Fruit fly (Drosophila melanogaster) whole organism, pupa: ENCODE data around the gene Npc2g.

Experiments used
- CG10348 ChIP-seq: fragments of 200-800 bp; sonication (Bioruptor generic); IDR thresholded peaks from 2 replicates; pipeline ENCODE4 v1.3.6; 2022; ENCODE audit warnings: missing biosample characterization, missing genetic modification characterization
- CG12605 ChIP-seq: fragments of 200-800 bp; sonication (Bioruptor generic); IDR thresholded peaks from 2 replicates; pipeline ENCODE4 v1.3.6; 2022; ENCODE audit warnings: missing biosample characterization, missing genetic modification characterization
- CG13204 ChIP-seq: fragments of 200-800 bp; sonication (Bioruptor generic); optimal IDR thresholded peaks from 2 replicates; lab custom pipeline; 2018; ENCODE audit warnings: missing biosample characterization, mild to moderate bottlenecking, missing genetic modification characterization, moderate library complexity
- CG14655 ChIP-seq: fragments of 200-800 bp; sonication (Bioruptor generic); optimal IDR thresholded peaks from 3 replicates; lab custom pipeline; 2017; ENCODE audit warnings: mild to moderate bottlenecking, missing biosample characterization, missing genetic modification reagents, missing genetic modification characterization
- CG15710 ChIP-seq: fragments of 200-800 bp; sonication (Bioruptor generic); optimal IDR thresholded peaks from 2 replicates; lab custom pipeline; 2018; ENCODE audit warnings: missing biosample characterization, mild to moderate bottlenecking, missing genetic modification characterization, moderate library complexity
- CG17806 ChIP-seq: fragments of 200-800 bp; sonication (Bioruptor generic); optimal IDR thresholded peaks from 2 replicates; lab custom pipeline; 2018; ENCODE audit warnings: missing biosample characterization, mild to moderate bottlenecking, missing genetic modification characterization, moderate library complexity
- CG32121 ChIP-seq: fragments of 200-800 bp; sonication (Bioruptor generic); IDR thresholded peaks from 2 replicates; pipeline ENCODE4 v1.3.6; 2022; ENCODE audit warnings: missing biosample characterization, missing genetic modification characterization
- CG34367 ChIP-seq: fragments of 200-800 bp; sonication (Bioruptor generic); optimal IDR thresholded peaks from 2 replicates; lab custom pipeline; 2018; ENCODE audit warnings: missing biosample characterization, mild to moderate bottlenecking, missing genetic modification characterization
- CG4496 ChIP-seq: fragments of 200-800 bp; sonication (Bioruptor generic); IDR thresholded peaks from 3 replicates; pipeline ENCODE4 v1.3.6; 2022; ENCODE audit warnings: missing biosample characterization, missing genetic modification characterization
- CG8159 ChIP-seq: fragments of 200-800 bp; sonication (Bioruptor generic); optimal IDR thresholded peaks from 3 replicates; lab custom pipeline; 2018; ENCODE audit warnings: missing biosample characterization, mild to moderate bottlenecking, missing genetic modification characterization, moderate library complexity
- CG8301 ChIP-seq: fragments of 200-800 bp; sonication (Bioruptor generic); optimal IDR thresholded peaks from 2 replicates; lab custom pipeline; 2018; ENCODE audit warnings: missing biosample characterization, mild to moderate bottlenecking, missing genetic modification characterization
- CG9948 ChIP-seq: fragments of 200-800 bp; sonication (Bioruptor generic); optimal IDR thresholded peaks from 2 replicates; lab custom pipeline; 2018; ENCODE audit warnings: missing biosample characterization, mild to moderate bottlenecking, missing genetic modification characterization, moderate library complexity
- D1 ChIP-seq: fragments of 200-800 bp; sonication (Bioruptor generic); optimal IDR thresholded peaks from 2 replicates; lab custom pipeline; 2018; ENCODE audit warnings: missing biosample characterization, mild to moderate bottlenecking, missing genetic modification characterization, moderate library complexity
- EcR ChIP-seq: fragments of 200-800 bp; sonication (Bioruptor generic); optimal IDR thresholded peaks from 3 replicates; lab custom pipeline; 2019; ENCODE audit warnings: missing biosample characterization, missing genetic modification characterization, mild to moderate bottlenecking, moderate library complexity, missing genetic modification reagents
- Ets98B ChIP-seq: fragments of 200-800 bp; sonication (Bioruptor generic); IDR thresholded peaks from 2 replicates; pipeline ENCODE4 v1.3.6; 2022; ENCODE audit warnings: missing biosample characterization, missing genetic modification characterization
- Pif1A ChIP-seq: fragments of 200-800 bp; sonication (Bioruptor generic); optimal IDR thresholded peaks from 3 replicates; lab custom pipeline; 2016; ENCODE audit warnings: missing biosample characterization, missing genetic modification characterization
- Pif1B ChIP-seq: fragments of 200-800 bp; sonication (Bioruptor generic); optimal IDR thresholded peaks from 3 replicates; lab custom pipeline; 2016; ENCODE audit warnings: missing biosample characterization, missing genetic modification characterization
- Snoo ChIP-seq: fragments of 200-800 bp; sonication (Bioruptor generic); optimal IDR thresholded peaks from 3 replicates; lab custom pipeline; 2017; ENCODE audit warnings: missing biosample characterization, mild to moderate bottlenecking, missing genetic modification characterization, inconsistent platforms
- fd96Ca ChIP-seq: fragments of 200-800 bp; sonication (Bioruptor generic); IDR thresholded peaks from 3 replicates; pipeline ENCODE4 v1.3.6; 2022; ENCODE audit warnings: missing biosample characterization, missing genetic modification characterization
- gl ChIP-seq: fragments of 200-800 bp; sonication (Bioruptor generic); optimal IDR thresholded peaks from 2 replicates; lab custom pipeline; 2018; ENCODE audit warnings: missing biosample characterization, mild to moderate bottlenecking, missing genetic modification characterization
- rn ChIP-seq: fragments of 200-800 bp; sonication (Bioruptor generic); IDR thresholded peaks from 2 replicates; pipeline ENCODE4 v1.3.6; 2022; ENCODE audit warnings: missing biosample characterization, missing genetic modification characterization

The Npc2g gene

dm6 chr3R:30750898-30751297 lies 5.8 kb upstream of the Npc2g start:
- TF ChIP-seq gl (tag; lab: Kevin White, UChicago): no peak
- TF ChIP-seq CG4496 (GFP tag; lab: Robert Waterston, UW): no peak
- no peak for TF ChIP-seq CG32121 (GFP tag; lab: Robert Waterston, UW)
- TF ChIP-seq CG8159 (tag; lab: Kevin White, UChicago): no peak
- TF ChIP-seq CG9948 (tag; lab: Kevin White, UChicago): no peak
- TF ChIP-seq Ets98B (GFP tag; lab: Robert Waterston, UW): no peak
- TF ChIP-seq CG14655 (GFP tag; lab: Kevin White, UChicago): no peak
- no peak for TF ChIP-seq CG17806
- no peak for TF ChIP-seq CG15710
- no peak for TF ChIP-seq Pif1B (GFP tag; lab: Kevin White, UChicago)
- TF ChIP-seq CG10348 (GFP tag; lab: Robert Waterston, UW): no peak
- TF ChIP-seq fd96Ca: no peak
- no peak for TF ChIP-seq CG8301
- TF ChIP-seq CG34367: no peak
- no peak for TF ChIP-seq CG12605
- no peak for TF ChIP-seq D1
- no peak for TF ChIP-seq Pif1A (GFP tag; lab: Kevin White, UChicago)
- no peak for TF ChIP-seq CG13204 (GFP tag; lab: Kevin White, UChicago)
- no peak for TF ChIP-seq rn (GFP tag; lab: Robert Waterston, UW)
- no peak for TF ChIP-seq EcR (GFP tag; lab: Kevin White, UChicago)

DNA sequence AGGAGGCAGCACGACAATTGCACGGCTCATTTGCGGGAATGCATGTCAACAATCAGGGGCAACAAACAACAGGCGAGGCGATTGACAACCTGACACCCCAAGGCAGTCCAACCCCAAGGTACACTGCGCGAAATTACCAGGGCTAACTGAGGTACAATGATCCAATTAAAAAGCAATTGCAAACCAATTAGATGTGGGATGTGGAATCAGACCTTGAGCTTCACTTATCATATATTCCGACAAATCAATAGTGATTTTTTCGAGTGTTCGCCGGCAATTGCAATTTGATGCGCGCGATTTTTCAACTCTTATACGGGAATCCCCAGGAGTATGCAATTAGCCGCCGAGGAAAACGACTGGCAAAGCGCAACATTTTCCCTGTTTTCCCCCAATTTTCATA lies 2.0 kb upstream of the Npc2g start:
- TF ChIP-seq CG4496 (GFP tag; lab: Robert Waterston, UW) (peak; percentile 68; the same call in 2 of the 3 replicates), CG13204 (GFP tag; lab: Kevin White, UChicago) (no peak), Pif1A (GFP tag; lab: Kevin White, UChicago) (no peak), Snoo (tag; lab: Kevin White, UChicago) (no peak), EcR (GFP tag; lab: Kevin White, UChicago) (no peak), Ets98B (GFP tag; lab: Robert Waterston, UW) (0 out of 2 replicates have a peak, but pooled peaks have one; percentile 22), CG32121 (GFP tag; lab: Robert Waterston, UW) (peak; percentile 30; the same call in 1 of the 2 replicates), CG14655 (GFP tag; lab: Kevin White, UChicago) (no peak)

dm6 chr3R:30746190-30746589 lies 1.1 kb upstream of the Npc2g start, which contains the start of gene Npc2h:
Gene Npc2h (minus strand): TSS chr3R:30746290.
- no peak for TF ChIP-seq Pif1B (GFP tag; lab: Kevin White, UChicago)
- TF ChIP-seq CG14655 (GFP tag; lab: Kevin White, UChicago): peak; percentile 4
- no peak for TF ChIP-seq CG32121 (GFP tag; lab: Robert Waterston, UW)
- TF ChIP-seq D1: no peak

DNA sequence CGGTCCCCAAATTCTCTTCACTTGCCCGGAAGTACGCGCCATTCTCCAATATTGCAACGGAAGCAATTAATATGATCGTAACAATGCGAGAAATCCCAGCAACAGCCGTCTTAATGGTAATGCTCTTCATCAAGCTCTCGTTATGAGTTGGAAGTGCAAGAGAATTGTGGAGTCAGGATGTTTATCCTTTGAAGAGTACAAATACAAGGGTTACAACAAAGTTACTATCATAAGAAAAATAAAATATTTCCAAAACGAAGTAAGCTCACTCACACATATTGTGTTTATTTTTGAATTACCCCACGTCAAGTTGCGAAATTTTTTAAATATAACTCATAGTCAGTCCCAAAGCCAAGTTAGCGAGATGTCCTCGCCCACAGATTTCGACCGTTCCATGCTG lies 2.5 kb downstream of the Npc2g start, which contains the start of gene CG15543:
Gene CG15543, plus strand, starts transcription at position 301 of the 400 bp plus-strand sequence.
- TF ChIP-seq EcR (GFP tag; lab: Kevin White, UChicago) (no peak), CG14655 (GFP tag; lab: Kevin White, UChicago) (no peak), CG12605 (no peak), fd96Ca (no peak), rn (GFP tag; lab: Robert Waterston, UW) (no peak), CG34367 (no peak), Pif1A (GFP tag; lab: Kevin White, UChicago) (no peak), CG9948 (tag; lab: Kevin White, UChicago) (no peak), D1 (no peak), CG4496 (GFP tag; lab: Robert Waterston, UW) (no peak), CG17806 (no peak), CG32121 (GFP tag; lab: Robert Waterston, UW) (no peak), CG10348 (GFP tag; lab: Robert Waterston, UW) (no peak), CG15710 (no peak), CG8301 (no peak), CG13204 (GFP tag; lab: Kevin White, UChicago) (no peak)

DNA sequence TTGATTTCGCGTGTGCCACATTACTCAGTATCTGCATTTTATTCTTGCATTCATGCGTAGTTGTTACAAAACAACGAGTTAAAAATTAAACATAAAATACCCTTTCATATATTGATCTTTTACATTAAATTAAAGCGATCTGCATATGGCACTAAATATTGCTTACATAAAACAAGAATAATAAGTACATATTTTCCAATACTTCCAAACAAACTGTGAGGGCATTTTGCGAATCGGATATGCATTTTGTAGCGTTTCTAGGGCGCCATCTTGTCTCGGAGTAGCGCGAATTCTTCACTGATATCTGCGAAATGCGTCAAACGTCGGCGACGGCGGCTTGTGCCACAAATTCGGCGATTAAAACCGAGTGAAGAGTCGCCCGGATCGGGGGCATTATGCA lies 3.7 kb downstream of the Npc2g start:
- TF ChIP-seq gl (tag; lab: Kevin White, UChicago): no peak
- no peak for TF ChIP-seq Snoo (tag; lab: Kevin White, UChicago)
- TF ChIP-seq Pif1A (GFP tag; lab: Kevin White, UChicago): no peak
- no peak for TF ChIP-seq CG34367

DNA sequence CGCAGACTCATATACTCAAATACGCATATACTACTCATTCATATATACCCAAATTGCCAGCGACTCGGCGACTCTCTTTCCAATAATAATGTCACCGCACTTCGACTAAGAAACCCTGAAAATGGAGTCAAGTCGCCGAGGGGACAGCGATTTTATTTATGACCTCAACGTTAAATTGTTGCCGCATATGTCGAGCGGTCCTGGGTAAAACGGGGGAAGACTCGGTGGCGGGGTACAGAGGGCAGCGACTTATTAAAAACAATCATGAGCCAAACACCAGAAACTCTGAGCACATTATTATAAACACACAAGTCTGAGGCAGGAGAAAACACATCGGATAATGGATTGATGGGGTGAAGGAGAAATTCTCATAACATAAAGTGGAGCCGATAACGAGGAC lies 10.0 kb downstream of the Npc2g start:
- no peak for TF ChIP-seq Ets98B (GFP tag; lab: Robert Waterston, UW)
- no peak for TF ChIP-seq CG17806
- TF ChIP-seq CG14655 (GFP tag; lab: Kevin White, UChicago): no peak
- TF ChIP-seq CG34367: no peak
- TF ChIP-seq CG13204 (GFP tag; lab: Kevin White, UChicago): no peak
- no peak for TF ChIP-seq Snoo (tag; lab: Kevin White, UChicago)
- TF ChIP-seq CG9948 (tag; lab: Kevin White, UChicago): no peak
- TF ChIP-seq rn (GFP tag; lab: Robert Waterston, UW): no peak
- no peak for TF ChIP-seq fd96Ca
- TF ChIP-seq Pif1A (GFP tag; lab: Kevin White, UChicago): no peak

DNA sequence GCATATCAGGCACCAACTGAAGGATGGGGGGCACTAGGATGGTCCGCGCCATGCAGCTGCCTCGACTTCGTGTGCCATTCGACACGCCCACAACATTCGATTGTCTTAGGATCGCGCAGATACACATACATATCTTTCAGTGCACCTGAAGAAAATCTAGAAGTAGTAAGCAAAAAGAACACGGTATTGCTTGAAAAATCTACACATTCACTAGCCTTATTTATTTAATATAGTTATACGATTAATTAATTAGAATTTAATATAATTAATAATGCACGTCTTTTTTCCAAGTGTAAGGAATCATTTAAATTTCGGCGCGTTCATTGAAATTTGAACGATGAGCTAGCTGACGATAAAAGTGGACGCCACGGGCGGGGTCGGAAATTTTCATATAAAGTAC lies 10.5 kb downstream of the Npc2g start:
- no peak for TF ChIP-seq Snoo (tag; lab: Kevin White, UChicago)
- no peak for TF ChIP-seq Pif1B (GFP tag; lab: Kevin White, UChicago)
- no peak for TF ChIP-seq CG10348 (GFP tag; lab: Robert Waterston, UW)
- peak; percentile 6 for TF ChIP-seq CG8159 (tag; lab: Kevin White, UChicago)
- TF ChIP-seq rn (GFP tag; lab: Robert Waterston, UW): no peak
- TF ChIP-seq CG12605: no peak
- TF ChIP-seq CG14655 (GFP tag; lab: Kevin White, UChicago): peak; percentile 4
- no peak for TF ChIP-seq CG32121 (GFP tag; lab: Robert Waterston, UW)
- TF ChIP-seq Pif1A (GFP tag; lab: Kevin White, UChicago): no peak
- no peak for TF ChIP-seq fd96Ca
